Fruit fly (Drosophila melanogaster): ENCODE data around the gene Stt3A.
A peak's percentile ranks its signal among the peaks of the same experiment; 100 is the strongest.

Gene Stt3A

DNA sequence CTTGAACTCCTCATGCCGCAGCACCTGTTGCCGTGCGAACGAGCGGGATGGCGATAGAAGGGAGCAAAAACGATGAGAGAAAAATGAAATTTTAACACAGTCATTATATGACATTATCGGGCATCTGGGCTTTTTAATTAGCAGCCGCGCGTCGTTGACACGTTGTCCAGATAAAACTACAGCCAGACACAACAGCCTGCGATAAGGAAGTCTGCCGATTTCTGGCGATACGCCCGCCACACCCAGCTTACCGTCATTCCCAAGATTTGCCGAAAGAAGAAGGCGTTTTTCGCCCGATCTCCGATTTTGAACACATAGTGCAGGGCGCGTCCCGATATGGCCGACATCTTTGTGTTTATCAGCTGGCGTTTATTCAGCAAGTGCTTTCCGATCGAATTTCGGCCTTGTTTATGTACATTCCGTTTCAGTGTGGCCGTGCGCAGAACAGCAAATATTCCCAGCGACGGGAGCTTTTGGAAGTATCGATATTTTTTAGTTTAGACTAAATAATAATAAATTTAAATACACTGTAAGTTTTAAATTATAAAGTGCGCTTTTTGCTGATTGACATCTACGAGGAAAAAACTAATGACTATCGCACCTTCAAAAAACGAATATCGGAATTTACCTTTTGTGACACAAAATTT lies 25.7 kb downstream of the Stt3A start, which contains the start of gene CG1532 (continued):
- TF ChIP-seq CG34224 (GFP tag; IDR thresholded peaks at IDR 0.05; ENCODE audit: partially characterized antibody) (peak; percentile 58; the same call in 2 of the 3 replicates), CG43689 (GFP tag; IDR thresholded peaks at IDR 0.05) (no peak), lola (GFP tag; optimal IDR thresholded peaks at IDR 0.05) (no peak), mam (GFP tag; optimal IDR thresholded peaks at IDR 0.05) (no peak), CG16813 (GFP tag; IDR thresholded peaks at IDR 0.05; ENCODE audit: partially characterized antibody) (peak; percentile 41; the same call in 1 of the 3 replicates), CG17328 (GFP tag; IDR thresholded peaks at IDR 0.05) (no peak), cas (GFP tag; IDR thresholded peaks at IDR 0.05) (no peak), CG10979 (tag; optimal IDR thresholded peaks at IDR 0.05) (no peak), Deaf1 (tag; optimal IDR thresholded peaks at IDR 0.05) (peak; percentile 49), exex (tag; optimal IDR thresholded peaks at IDR 0.05) (peak; percentile 69), ind (GFP tag; optimal IDR thresholded peaks at IDR 0.05) (no peak), sqz (GFP tag; optimal IDR thresholded peaks at IDR 0.05) (no peak), Bgb (GFP tag; IDR thresholded peaks at IDR 0.05; ENCODE audit: partially characterized antibody) (peak; percentile 43; the same call in 1 of the 2 replicates), knrl (GFP tag; IDR thresholded peaks at IDR 0.05; ENCODE audit: partially characterized antibody) (peak; percentile 57), Six4 (GFP tag; optimal IDR thresholded peaks at IDR 0.05) (peak; percentile 20), org-1 (GFP tag; optimal IDR thresholded peaks at IDR 0.05) (no peak), phol (tag; optimal IDR thresholded peaks at IDR 0.05) (peak; percentile 4), CG33213 (GFP tag; optimal IDR thresholded peaks at IDR 0.05) (no peak), PHDP (tag; optimal IDR thresholded peaks at IDR 0.05) (no peak), MTF-1 (GFP tag; optimal IDR thresholded peaks at IDR 0.05; ENCODE audit: borderline replicate concordance) (peak; percentile 14), Dll (GFP tag; IDR thresholded peaks at IDR 0.05; ENCODE audit: partially characterized antibody) (peak; percentile 68), amos (GFP tag; IDR thresholded peaks at IDR 0.05; ENCODE audit: partially characterized antibody) (peak; percentile 51; the same call in 1 of the 2 replicates), BEAF-32 (GFP tag; optimal IDR thresholded peaks at IDR 0.05) (peak; percentile 72), CG17359 (tag; optimal IDR thresholded peaks at IDR 0.05) (no peak), NC2β (GFP tag; optimal IDR thresholded peaks at IDR 0.05) (no peak), hth (optimal IDR thresholded peaks at IDR 0.05) (no peak), crc (GFP tag; optimal IDR thresholded peaks at IDR 0.05) (no peak), Dip2 (GFP tag; IDR thresholded peaks at IDR 0.05) (no peak), dm (GFP tag; optimal IDR thresholded peaks at IDR 0.05) (no peak), Ets97D (GFP tag; optimal IDR thresholded peaks at IDR 0.05) (peak; percentile 18), vnd (GFP tag; IDR thresholded peaks at IDR 0.05; ENCODE audit: partially characterized antibody) (no peak), ssp (GFP tag; IDR thresholded peaks at IDR 0.05) (no peak), Dp (GFP tag; optimal IDR thresholded peaks at IDR 0.05) (peak; percentile 30), CG31224 (GFP tag; IDR thresholded peaks at IDR 0.05) (no peak), HLH4C (GFP tag; IDR thresholded peaks at IDR 0.05; ENCODE audit: partially characterized antibody) (peak; percentile 41; the same call in 1 of the 3 replicates), CG13894 (tag; optimal IDR thresholded peaks at IDR 0.05) (no peak), CG1832 (GFP tag; optimal IDR thresholded peaks at IDR 0.05) (peak; percentile 26), cwo (GFP tag; optimal IDR thresholded peaks at IDR 0.05) (peak; percentile 75), nerfin-2 (GFP tag; IDR thresholded peaks at IDR 0.05; ENCODE audit: partially characterized antibody) (0 out of 2 replicates have a peak, but pooled peaks have one; percentile 13), bigmax (GFP tag; optimal IDR thresholded peaks at IDR 0.05) (no peak), CG11093 (GFP tag; IDR thresholded peaks at IDR 0.05) (no peak), CG42726 (GFP tag; IDR thresholded peaks at IDR 0.05; ENCODE audit: partially characterized antibody) (peak; percentile 73; the same call in 1 of the 2 replicates), HLH54F (GFP tag; optimal IDR thresholded peaks at IDR 0.05) (no peak), zf30C (GFP tag; optimal IDR thresholded peaks at IDR 0.05) (peak; percentile 64), NfI (GFP tag; optimal IDR thresholded peaks at IDR 0.05) (no peak), CG15011 (GFP tag; optimal IDR thresholded peaks at IDR 0.05) (no peak), Dref (GFP tag; IDR thresholded peaks at IDR 0.05) (peak; percentile 60), disco-r (GFP tag; optimal IDR thresholded peaks at IDR 0.05) (no peak)
